Fruit fly (Drosophila melanogaster): ENCODE data around the gene Strip.
A peak's percentile ranks its signal among the peaks of the same experiment; 100 is the strongest.

- TF ChIP-seq tj (GFP tag; optimal IDR thresholded peaks at IDR 0.05) (no peak), CG5204 (GFP tag; optimal IDR thresholded peaks at IDR 0.05) (no peak), CG14711 (tag; optimal IDR thresholded peaks at IDR 0.05) (no peak), pad (GFP tag; optimal IDR thresholded peaks at IDR 0.05) (no peak), ovo (GFP tag; optimal IDR thresholded peaks at IDR 0.05) (no peak), bab1 (GFP tag; optimal IDR thresholded peaks at IDR 0.05) (peak; percentile 37), CG7045 (GFP tag; optimal IDR thresholded peaks at IDR 0.05) (no peak), Mnt (GFP tag; optimal IDR thresholded peaks at IDR 0.05) (no peak), CG33017 (tag; optimal IDR thresholded peaks at IDR 0.05) (peak; percentile 48), Crg-1 (GFP tag; optimal IDR thresholded peaks at IDR 0.05) (peak; percentile 5), CG11617 (GFP tag; optimal IDR thresholded peaks at IDR 0.05) (no peak)
Observed at dm6 chr3L:3319992-3320732, 8.5 kb downstream of the Strip start.

All from whole organism, adult.